Fruit fly (Drosophila melanogaster): ENCODE measurements around the gene CG4375.

Gene CG4375

DNA sequence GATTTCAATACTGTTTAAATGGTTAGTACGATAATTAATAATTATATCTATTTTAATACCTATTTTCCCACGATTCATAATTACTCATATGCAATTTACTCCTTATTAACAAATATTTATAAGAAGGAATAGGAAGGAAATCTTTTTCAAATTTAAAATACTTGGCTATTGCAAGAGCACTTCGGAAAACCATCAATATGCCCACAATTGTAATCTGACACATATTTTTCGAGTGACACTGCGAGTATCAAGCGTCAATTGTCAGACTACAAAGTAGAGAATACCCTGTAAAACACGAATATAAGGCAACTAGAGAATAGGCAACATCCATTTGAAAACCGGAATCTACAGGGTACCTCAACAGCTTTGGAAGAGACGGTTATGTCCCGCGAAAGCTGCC is 21.7 kb upstream of the CG4375 start (continued):
- TF ChIP-seq CG7357 (GFP tag; IDR thresholded peaks at IDR 0.05) (no peak), bbx (GFP tag; IDR thresholded peaks at IDR 0.05; ENCODE audit: partially characterized antibody) (no peak), CG16813 (GFP tag; IDR thresholded peaks at IDR 0.05; ENCODE audit: partially characterized antibody) (no peak), otp (GFP tag; IDR thresholded peaks at IDR 0.05) (no peak), CG18599 (GFP tag; optimal IDR thresholded peaks at IDR 0.05) (peak; percentile 67), C15 (GFP tag; IDR thresholded peaks at IDR 0.05) (no peak), disco-r (GFP tag; optimal IDR thresholded peaks at IDR 0.05) (no peak), crol (GFP tag; IDR thresholded peaks at IDR 0.05) (no peak), dmrt11E (tag; optimal IDR thresholded peaks at IDR 0.05) (no peak), CG6791 (GFP tag; IDR thresholded peaks at IDR 0.05; ENCODE audit: partially characterized antibody) (no peak), Rfx (GFP tag; IDR thresholded peaks at IDR 0.05) (peak; percentile 42; the same call in 1 of the 2 replicates), CG32532 (GFP tag; IDR thresholded peaks at IDR 0.05) (0 out of 2 replicates have a peak, but pooled peaks have one; percentile 13), rib (GFP tag; IDR thresholded peaks at IDR 0.05) (no peak), slbo (GFP tag; IDR thresholded peaks at IDR 0.05) (no peak; the same call in 1 of the 2 replicates), CG33213 (GFP tag; optimal IDR thresholded peaks at IDR 0.05) (no peak), Neu2 (GFP tag; optimal IDR thresholded peaks at IDR 0.05; ENCODE audit: borderline replicate concordance) (no peak), ttk (GFP tag; IDR thresholded peaks at IDR 0.05) (no peak), CG10366 (GFP tag; IDR thresholded peaks at IDR 0.05) (no peak), CG30403 (GFP tag; optimal IDR thresholded peaks at IDR 0.05) (peak; percentile 5), zen2 (GFP tag; IDR thresholded peaks at IDR 0.05; ENCODE audit: partially characterized antibody) (no peak), trh (GFP tag; optimal IDR thresholded peaks at IDR 0.05) (no peak), repo (GFP tag; optimal IDR thresholded peaks at IDR 0.05) (no peak), CG3407 (GFP tag; optimal IDR thresholded peaks at IDR 0.05) (no peak), H15 (GFP tag; IDR thresholded peaks at IDR 0.05) (no peak), CG10147 (GFP tag; optimal IDR thresholded peaks at IDR 0.05) (peak; percentile 48), ken (GFP tag; IDR thresholded peaks at IDR 0.05) (no peak), esg (GFP tag; conservative IDR thresholded peaks at IDR 0.05) (peak; percentile 40), CG42726 (GFP tag; IDR thresholded peaks at IDR 0.05; ENCODE audit: partially characterized antibody) (no peak), odd (GFP tag; optimal IDR thresholded peaks at IDR 0.05) (no peak), cwo (GFP tag; optimal IDR thresholded peaks at IDR 0.05) (peak; percentile 57), CG7372 (GFP tag; IDR thresholded peaks at IDR 0.05) (no peak), Ptx1 (GFP tag; IDR thresholded peaks at IDR 0.05) (no peak), ro (GFP tag; IDR thresholded peaks at IDR 0.05) (no peak), CG7556 (GFP tag; optimal IDR thresholded peaks at IDR 0.05) (peak; percentile 66), eve (GFP tag; optimal IDR thresholded peaks at IDR 0.05) (no peak), CG2678 (tag; optimal IDR thresholded peaks at IDR 0.05) (peak; percentile 75), peb (GFP tag; IDR thresholded peaks at IDR 0.05) (no peak), CG15011 (GFP tag; optimal IDR thresholded peaks at IDR 0.05) (no peak), jigr1 (GFP tag; IDR thresholded peaks at IDR 0.05) (no peak), CG8281 (tag; optimal IDR thresholded peaks at IDR 0.05) (no peak), HLH3B (GFP tag; IDR thresholded peaks at IDR 0.05) (no peak), Deaf1 (tag; optimal IDR thresholded peaks at IDR 0.05) (no peak), gsb-n (tag; optimal IDR thresholded peaks at IDR 0.05) (no peak), CoRest (tag; optimal IDR thresholded peaks at IDR 0.05) (peak; percentile 33), Ada2b (GFP tag; IDR thresholded peaks at IDR 0.05) (no peak), CG17385 (GFP tag; optimal IDR thresholded peaks at IDR 0.05) (no peak), D (optimal IDR thresholded peaks at IDR 0.05) (no peak), D (GFP tag; optimal IDR thresholded peaks at IDR 0.05) (no peak), phol (tag; optimal IDR thresholded peaks at IDR 0.05) (peak; percentile 6), CG17912 (GFP tag; optimal IDR thresholded peaks at IDR 0.05) (no peak), CG2889 (GFP tag; IDR thresholded peaks at IDR 0.05) (no peak), slou (GFP tag; optimal IDR thresholded peaks at IDR 0.05) (peak; percentile 43)

Data from whole organism, embryonic.